Fruit fly (Drosophila melanogaster) whole organism, wandering third instar larva: Measurements from ENCODE around the gene CG6015.
A peak's percentile ranks its signal among the peaks of the same experiment; 100 is the strongest.

Experiments
- Abd-B ChIP-seq: fragments of >200 bp; optimal IDR thresholded peaks from 2 replicates; lab custom pipeline; 2017; ENCODE audit warnings: missing biosample characterization, missing genetic modification characterization
- CG32264 ChIP-seq: fragments of 200-800 bp; sonication (Bioruptor generic); optimal IDR thresholded peaks from 2 replicates; lab custom pipeline; 2016; ENCODE audit warnings: missing biosample characterization, missing genetic modification characterization
- CG9705 ChIP-seq: fragments of 200-800 bp; sonication (Bioruptor generic); optimal IDR thresholded peaks from 2 replicates; lab custom pipeline; 2018; ENCODE audit warnings: missing biosample characterization, mild to moderate bottlenecking, missing genetic modification characterization
- CrebA ChIP-seq: fragments of 200-800 bp; sonication (Bioruptor generic); optimal IDR thresholded peaks from 2 replicates; lab custom pipeline; 2016; ENCODE audit warnings: missing biosample characterization, mild to moderate bottlenecking, missing genetic modification characterization, borderline replicate concordance
- Dfd ChIP-seq: fragments of >200 bp; optimal IDR thresholded peaks from 2 replicates; lab custom pipeline; 2017; ENCODE audit warnings: missing biosample characterization, missing genetic modification characterization
- Dif ChIP-seq: fragments of 200-275, 200-300 bp; sonication (Bioruptor generic); optimal IDR thresholded peaks from 2 replicates; lab custom pipeline; 2018; ENCODE audit warnings: missing biosample characterization, missing genetic modification characterization; ENCODE audit not compliant: partially characterized antibody
- GATAd ChIP-seq: sonication (Bioruptor generic); optimal IDR thresholded peaks from 2 replicates; lab custom pipeline; 2016; ENCODE audit warnings: missing biosample characterization, missing genetic modification characterization
- Hnf4 ChIP-seq: fragments of 200-800 bp; sonication (Bioruptor generic); optimal IDR thresholded peaks from 2 replicates; lab custom pipeline; 2016; ENCODE audit warnings: missing biosample characterization, mild to moderate bottlenecking, missing genetic modification characterization
- Hr83 ChIP-seq: fragments of 200-300 bp; sonication (Bioruptor generic); optimal IDR thresholded peaks from 2 replicates; lab custom pipeline; 2016; ENCODE audit warnings: missing biosample characterization, mild to moderate bottlenecking, missing genetic modification characterization, moderate library complexity; ENCODE audit not compliant: poor library complexity, severe bottlenecking
- Jra ChIP-seq: sonication (Bioruptor generic); optimal IDR thresholded peaks from 2 replicates; lab custom pipeline; 2016; ENCODE audit warnings: missing biosample characterization, missing genetic modification characterization
- Myc ChIP-seq: fragments of >200 bp; optimal IDR thresholded peaks from 2 replicates; lab custom pipeline; 2017
- N ChIP-seq: fragments of >200 bp; optimal IDR thresholded peaks from 2 replicates; lab custom pipeline; 2018; ENCODE audit warnings: missing biosample characterization, missing external identifiers, missing genetic modification characterization
- OdsH ChIP-seq: fragments of 200-800 bp; sonication (Bioruptor generic); optimal IDR thresholded peaks from 2 replicates; lab custom pipeline; 2016; ENCODE audit warnings: missing biosample characterization, mild to moderate bottlenecking, missing genetic modification characterization
- Rel ChIP-seq, 2 experiments: fragments of 200-800 bp; sonication (Bioruptor generic) in 1 of 2; optimal IDR thresholded peaks; 2 replicates in 1 of 2; 3 replicates in 1 of 2; lab custom pipeline; 2016 to 2019; ENCODE audit warnings: mild to moderate bottlenecking in 2 of 2, missing biosample characterization in 2 of 2, missing genetic modification characterization in 2 of 2, moderate library complexity in 1 of 2
- Sp1 ChIP-seq: fragments of 200-800 bp; sonication (Bioruptor generic); optimal IDR thresholded peaks from 3 replicates; lab custom pipeline; 2019; ENCODE audit warnings: missing biosample characterization, mild to moderate bottlenecking, missing genetic modification characterization, moderate library complexity
- Vsx2 ChIP-seq: fragments of 200-300, 225-300 bp; sonication (Bioruptor generic); optimal IDR thresholded peaks from 2 replicates; lab custom pipeline; 2018; ENCODE audit warnings: missing biosample characterization, missing genetic modification characterization; ENCODE audit not compliant: partially characterized antibody
- br ChIP-seq: fragments of 200-800 bp; sonication (Bioruptor generic); optimal IDR thresholded peaks from 2 replicates; lab custom pipeline; 2016; ENCODE audit warnings: missing biosample characterization, missing genetic modification characterization
- brk ChIP-seq: fragments of 200-800 bp; sonication (Bioruptor generic); optimal IDR thresholded peaks from 2 replicates; lab custom pipeline; 2016; ENCODE audit warnings: missing biosample characterization, mild to moderate bottlenecking, missing genetic modification characterization
- dl ChIP-seq, 2 experiments: fragments of 175-275, 200-275 bp in 1 of 2; fragments of 200-275 bp in 1 of 2; sonication (Bioruptor generic); optimal IDR thresholded peaks; lab custom pipeline; 2018; ENCODE audit warnings: mild to moderate bottlenecking in 2 of 2, missing biosample characterization in 2 of 2, missing genetic modification characterization in 2 of 2, moderate library complexity in 2 of 2; ENCODE audit not compliant: partially characterized antibody in 2 of 2, insufficient read depth in 1 of 2
- dmrt93B ChIP-seq: fragments of 200-800 bp; sonication (Bioruptor generic); optimal IDR thresholded peaks from 2 replicates; lab custom pipeline; 2018; ENCODE audit warnings: missing biosample characterization, mild to moderate bottlenecking, missing genetic modification characterization
- dsf ChIP-seq: sonication (Bioruptor generic); optimal IDR thresholded peaks from 2 replicates; lab custom pipeline; 2016; ENCODE audit warnings: missing biosample characterization, missing genetic modification characterization, borderline replicate concordance
- ey ChIP-seq: fragments of 200-800 bp; sonication (Bioruptor generic); optimal IDR thresholded peaks from 2 replicates; lab custom pipeline; 2016; ENCODE audit warnings: missing biosample characterization, missing genetic modification characterization
- foxo ChIP-seq, 2 experiments: fragments of 200-800 bp; sonication (Bioruptor generic); optimal IDR thresholded peaks; 2 replicates in 1 of 2; 3 replicates in 1 of 2; lab custom pipeline; 2016 to 2017; ENCODE audit warnings: missing biosample characterization in 2 of 2, missing genetic modification characterization in 2 of 2
- fru ChIP-seq: fragments of 200-800 bp; sonication (Bioruptor generic); optimal IDR thresholded peaks from 3 replicates; lab custom pipeline; 2016; ENCODE audit warnings: missing biosample characterization, mild to moderate bottlenecking, missing genetic modification characterization
- h ChIP-seq: fragments of 200-800 bp; sonication (Bioruptor generic); optimal IDR thresholded peaks from 3 replicates; lab custom pipeline; 2016; ENCODE audit warnings: missing biosample characterization, mild to moderate bottlenecking, missing genetic modification characterization
- jim ChIP-seq: fragments of 175-275, 200-325 bp; sonication (Bioruptor generic); optimal IDR thresholded peaks from 2 replicates; lab custom pipeline; 2016; ENCODE audit warnings: missing biosample characterization, mild to moderate bottlenecking, missing genetic modification characterization
- lola ChIP-seq: fragments of >200 bp; optimal IDR thresholded peaks from 2 replicates; lab custom pipeline; 2017; ENCODE audit warnings: missing biosample characterization, missing genetic modification characterization
- pan ChIP-seq: fragments of >200 bp; optimal IDR thresholded peaks from 2 replicates; lab custom pipeline; 2017
- rgr ChIP-seq: fragments of 200-800 bp; sonication (Bioruptor generic); optimal IDR thresholded peaks from 3 replicates; lab custom pipeline; 2016; ENCODE audit warnings: missing biosample characterization, mild to moderate bottlenecking, missing genetic modification characterization
- sage ChIP-seq: fragments of 200-800 bp; sonication (Bioruptor generic); optimal IDR thresholded peaks from 2 replicates; lab custom pipeline; 2016; ENCODE audit warnings: missing biosample characterization, mild to moderate bottlenecking, missing genetic modification characterization
- sv ChIP-seq: fragments of 200-800 bp; sonication (Bioruptor generic); optimal IDR thresholded peaks from 3 replicates; lab custom pipeline; 2016; ENCODE audit warnings: missing biosample characterization, missing genetic modification characterization
- usp ChIP-seq: fragments of >200 bp; optimal IDR thresholded peaks from 2 replicates; lab custom pipeline; 2017; ENCODE audit warnings: missing biosample characterization, missing genetic modification characterization

CG6015 gene

DNA sequence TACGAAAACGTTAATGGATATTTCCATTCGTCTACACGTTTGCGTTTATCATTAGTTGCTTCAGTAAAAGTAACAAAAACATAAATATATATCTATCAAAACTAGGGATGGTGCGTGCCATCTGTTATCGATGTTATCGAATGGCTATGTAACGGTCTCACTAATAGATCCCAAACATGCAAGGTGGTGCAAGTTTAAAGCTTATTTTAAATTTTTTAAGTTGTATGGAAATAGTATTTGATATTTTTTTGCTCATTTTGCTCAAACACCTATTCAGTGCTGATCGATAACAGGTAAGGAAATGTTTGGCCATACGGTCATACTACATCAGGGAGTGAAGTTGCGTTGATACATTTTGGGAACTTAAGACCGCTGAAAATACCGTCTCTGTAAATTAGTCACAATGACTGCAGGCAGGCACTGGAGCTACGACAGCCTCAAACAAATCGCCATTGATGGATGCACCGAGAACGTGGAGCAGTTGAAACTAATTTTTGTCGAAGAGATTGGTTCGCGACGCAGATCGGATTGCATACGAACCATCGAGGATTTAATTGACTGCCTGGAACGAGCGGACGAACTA lies at the start of gene CG6015, which contains the start of the genes CG45099, pit and Fadd:
Gene CG6015, minus strand, starts transcription at position 127 of the 583 bp plus-strand sequence.
Gene CG45099, minus strand, starts transcription at position 127 of the 583 bp plus-strand sequence.
Gene pit, plus strand, starts transcription at position 139 of the 583 bp plus-strand sequence.
Gene Fadd, plus strand, starts transcription at position 296 of the 583 bp plus-strand sequence.
- TF ChIP-seq sv (GFP tag; lab: Kevin White, UChicago) (no peak), CG32264 (peak; percentile 7)

DNA sequence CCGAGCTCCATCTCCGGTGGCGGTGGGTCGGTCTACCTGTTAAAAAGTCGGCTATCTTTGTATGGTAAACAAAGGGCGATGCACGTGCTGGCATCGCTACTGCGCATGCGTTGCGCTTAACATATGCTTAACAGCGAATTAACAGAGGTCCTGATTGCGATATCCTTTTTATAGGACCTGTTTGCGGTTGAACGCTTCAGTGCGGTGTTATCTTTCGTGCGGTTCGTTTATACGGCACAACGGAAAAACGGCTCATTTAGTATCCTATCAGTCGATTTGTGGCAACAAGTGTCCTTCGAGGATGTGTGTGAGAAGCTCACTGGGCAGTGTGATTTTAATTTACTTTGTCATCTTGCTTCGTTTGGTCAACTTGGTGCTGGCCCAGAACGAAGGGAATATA lies 46.1 kb upstream of the CG6015 start, which contains the start of gene CG13408:
Gene CG13408, plus strand, starts transcription at position 222 of the 400 bp plus-strand sequence.
- TF ChIP-seq fru (GFP tag; lab: Kevin White, UChicago) (no peak), h (GFP tag; lab: Kevin White, UChicago) (no peak), br (GFP tag; lab: Kevin White, UChicago) (no peak), dl (GFP tag; optimal IDR thresholded peaks at IDR 0.05; lab: Kevin White, UChicago; ENCODE audit: insufficient read depth in 1 of 2, partially characterized antibody in 2 of 2) (no peak), Dif (GFP tag; lab: Kevin White, UChicago) (no peak), Hnf4 (GFP tag; lab: Kevin White, UChicago) (no peak), Dfd (no peak), sage (no peak), foxo (GFP tag; optimal IDR thresholded peaks at IDR 0.05; lab: Kevin White, UChicago) (no peak), dmrt93B (no peak), lola (GFP tag; lab: Kevin White, UChicago) (no peak), rgr (GFP tag; lab: Kevin White, UChicago) (no peak), usp (no peak), Myc (no peak), brk (no peak), GATAd (GFP tag; lab: Kevin White, UChicago) (no peak), Jra (GFP tag; lab: Kevin White, UChicago) (no peak)

DNA sequence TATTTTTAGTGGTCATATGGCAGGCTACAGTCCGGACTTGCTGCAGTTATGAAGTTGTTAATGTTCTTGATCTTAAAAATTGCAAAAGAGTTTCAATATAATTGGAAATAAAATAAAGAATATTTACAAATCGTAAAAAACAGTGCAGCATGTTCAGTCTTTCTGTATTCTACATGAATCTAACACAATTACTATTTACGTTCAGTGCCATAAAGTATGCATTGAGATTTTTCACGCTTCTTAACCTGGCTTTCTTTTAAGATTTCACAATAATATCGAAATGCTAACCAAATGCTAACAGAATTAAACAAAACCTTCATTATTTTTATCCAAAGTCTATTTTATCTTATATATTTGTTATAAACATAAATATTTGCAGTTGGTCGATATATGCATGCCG lies 38.5 kb upstream of the CG6015 start:
- TF ChIP-seq fru (GFP tag; lab: Kevin White, UChicago) (no peak), Myc (peak; percentile 18)

DNA sequence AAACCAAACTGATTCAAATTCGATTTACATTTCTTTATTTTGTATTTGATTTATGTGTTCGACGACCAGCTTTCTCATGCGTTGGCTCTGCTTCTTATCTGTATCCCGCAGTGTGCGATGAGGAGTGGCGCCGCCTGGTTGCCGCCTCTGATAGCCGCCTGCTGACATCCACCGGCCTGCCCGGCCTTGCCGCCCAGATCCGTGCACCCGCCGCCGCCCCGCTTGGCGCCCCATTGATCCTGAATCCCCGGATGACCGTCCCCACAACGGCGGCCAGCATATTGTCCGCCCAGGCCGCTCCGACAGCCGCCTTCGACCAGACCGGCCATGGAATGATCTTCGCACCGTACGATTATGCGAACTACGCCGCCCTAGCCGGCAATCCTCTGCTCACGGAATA lies 37.5 kb upstream of the CG6015 start:
- TF ChIP-seq dsf (GFP tag; lab: Kevin White, UChicago) (no peak), Dfd (peak; percentile 82), CG9705 (GFP tag; lab: Kevin White, UChicago) (no peak)

DNA sequence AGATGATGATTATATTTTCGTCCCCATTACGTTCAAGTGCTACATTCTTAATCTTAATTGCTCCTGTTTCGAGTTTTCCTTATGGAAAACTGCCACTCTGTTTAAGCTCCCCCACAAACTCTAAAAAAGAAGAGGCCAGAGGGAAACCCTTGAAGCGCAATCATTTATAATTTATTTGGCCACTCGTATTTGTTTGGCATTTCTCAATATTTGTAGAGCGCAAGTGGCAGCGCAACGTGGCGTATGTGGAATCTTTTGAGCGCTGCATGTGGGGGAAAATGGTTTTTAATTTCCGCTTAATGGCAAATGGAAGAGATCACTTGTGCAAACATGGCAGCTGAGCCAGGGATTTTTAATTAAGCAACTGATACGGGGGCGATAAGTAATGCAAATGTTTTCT lies 33.1 kb upstream of the CG6015 start:
- no peak for TF ChIP-seq ey
- no peak for TF ChIP-seq Sp1
- peak; percentile 25 for TF ChIP-seq Hr83 (GFP tag; lab: Kevin White, UChicago)
- TF ChIP-seq pan (lab: Kevin White, UChicago): no peak

DNA sequence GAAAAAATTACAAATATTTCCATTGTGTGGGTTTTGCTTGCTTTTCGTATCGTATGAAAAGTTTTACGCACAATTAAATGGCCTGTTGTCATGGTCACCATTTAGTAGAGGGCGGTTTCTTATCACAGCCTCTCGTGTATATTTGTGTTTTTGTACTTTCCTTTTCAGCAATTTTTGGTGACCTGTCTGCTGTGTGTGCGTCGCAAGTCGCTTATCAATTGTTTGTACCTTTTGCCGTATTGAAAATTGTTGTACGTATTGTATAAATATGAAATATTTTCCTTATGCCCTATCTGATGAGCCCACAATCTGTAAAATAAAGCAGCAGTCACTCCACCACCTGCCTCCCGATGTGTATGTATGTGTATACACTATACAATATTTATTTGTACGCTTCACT lies 32.4 kb upstream of the CG6015 start:
- TF ChIP-seq Rel (GFP tag; optimal IDR thresholded peaks at IDR 0.05; lab: Kevin White, UChicago) (no peak), Rel (tag; optimal IDR thresholded peaks at IDR 0.05; lab: Kevin White, UChicago) (peak; percentile 10), Sp1 (no peak)

dm6 chr3R:22057083-22057482 lies 23.0 kb upstream of the CG6015 start:
- no peak for TF ChIP-seq CrebA (GFP tag; lab: Kevin White, UChicago)
- TF ChIP-seq h (GFP tag; lab: Kevin White, UChicago): peak; percentile 25
- TF ChIP-seq foxo (GFP tag; optimal IDR thresholded peaks at IDR 0.05; lab: Kevin White, UChicago): peak in 1 of 2 experiments; percentile 0
- no peak for TF ChIP-seq br (GFP tag; lab: Kevin White, UChicago)
- no peak for TF ChIP-seq fru (GFP tag; lab: Kevin White, UChicago)
- TF ChIP-seq jim (GFP tag; lab: Kevin White, UChicago): no peak
- TF ChIP-seq N: no peak
- TF ChIP-seq Jra (GFP tag; lab: Kevin White, UChicago): no peak
- no peak for TF ChIP-seq Abd-B (GFP tag; lab: Kevin White, UChicago)
- TF ChIP-seq OdsH (GFP tag; lab: Kevin White, UChicago): peak; percentile 26
- TF ChIP-seq Vsx2 (GFP tag; lab: Kevin White, UChicago): no peak
- no peak for TF ChIP-seq usp
- no peak for TF ChIP-seq Rel (GFP tag; optimal IDR thresholded peaks at IDR 0.05; lab: Kevin White, UChicago)
- no peak for TF ChIP-seq Rel (tag; optimal IDR thresholded peaks at IDR 0.05; lab: Kevin White, UChicago)
- no peak for TF ChIP-seq dl (GFP tag; optimal IDR thresholded peaks at IDR 0.05; lab: Kevin White, UChicago; ENCODE audit: insufficient read depth in 1 of 2, partially characterized antibody in 2 of 2)
- no peak for TF ChIP-seq Hnf4 (GFP tag; lab: Kevin White, UChicago)
- TF ChIP-seq Dfd: no peak
- peak; percentile 46 for TF ChIP-seq rgr (GFP tag; lab: Kevin White, UChicago)
- peak; percentile 67 for TF ChIP-seq Hr83 (GFP tag; lab: Kevin White, UChicago)
- TF ChIP-seq Sp1: no peak
- no peak for TF ChIP-seq sage
- no peak for TF ChIP-seq sv (GFP tag; lab: Kevin White, UChicago)
